Worm (Caenorhabditis elegans): Measurements from ENCODE around the gene lev-9.

DNA sequence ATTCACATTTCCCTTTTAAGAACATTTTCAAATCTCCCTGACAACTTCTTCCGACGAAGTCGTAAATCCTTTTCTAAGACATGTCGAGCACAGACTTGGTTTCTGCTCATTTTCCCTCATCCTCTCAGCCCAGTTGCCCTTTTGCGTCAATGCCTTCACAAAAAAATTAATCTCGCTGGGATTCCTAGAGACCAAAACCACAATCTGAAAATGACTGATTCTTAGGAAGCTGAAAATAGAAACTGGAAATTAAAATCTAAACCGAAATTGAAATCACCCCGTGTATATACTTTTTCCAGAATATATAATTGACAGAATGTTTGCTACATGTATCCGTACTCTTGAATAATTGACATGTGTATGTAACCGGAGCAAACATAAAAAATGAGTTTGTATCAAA, 44.5 kb downstream of the lev-9 start:
- TF ChIP-seq Y56A3A.18 (GFP tag; IDR thresholded peaks at IDR 0.05) (no peak), cebp-1 (GFP tag; IDR thresholded peaks at IDR 0.05) (no peak), cebp-1 (tag; optimal IDR thresholded peaks at IDR 0.05) (no peak), hlh-26 (GFP tag; conservative IDR thresholded peaks at IDR 0.05) (no peak), F10E7.11 (tag; optimal IDR thresholded peaks at IDR 0.05) (no peak), ztf-26 (tag; optimal IDR thresholded peaks at IDR 0.05) (no peak), ztf-28 (GFP tag; IDR thresholded peaks at IDR 0.05) (no peak), ekl-4 (GFP tag; IDR thresholded peaks at IDR 0.05) (no peak), C06A6.2 (GFP tag; conservative IDR thresholded peaks at IDR 0.05) (no peak), mcd-1 (GFP tag; IDR thresholded peaks at IDR 0.05) (no peak), lin-54 (GFP tag; optimal IDR thresholded peaks at IDR 0.05) (no peak), Y95B8A.8 (GFP tag; IDR thresholded peaks at IDR 0.05) (no peak), F33H1.4 (GFP tag; IDR thresholded peaks at IDR 0.05) (no peak), ztf-6 (GFP tag; IDR thresholded peaks at IDR 0.05) (no peak)

Data from whole organism, young adult.